Worm (Caenorhabditis elegans) whole organism, young adult: Measurements from ENCODE around the gene F18E9.3.

ENCODE experiments used
- B0019.2 ChIP-seq: fragments of 200-800 bp; sonication (Bioruptor generic); conservative IDR thresholded peaks from 2 replicates; pipeline ENCODE4 v1.3.6; 2022; ENCODE audit warnings: missing genetic modification reagents, missing genetic modification characterization, missing compliant biosample characterization
- F10E7.11 ChIP-seq: sonication (generic microtip); optimal IDR thresholded peaks from 2 replicates; lab custom pipeline; 2017; ENCODE audit warnings: mild to moderate bottlenecking, missing genetic modification characterization, moderate library complexity, missing compliant biosample characterization
- F22D6.2 ChIP-seq: sonication (generic microtip); optimal IDR thresholded peaks from 2 replicates; lab custom pipeline; 2016; ENCODE audit warnings: mild to moderate bottlenecking, missing genetic modification characterization, missing compliant biosample characterization
- F23B12.7 ChIP-seq: sonication (generic microtip); optimal IDR thresholded peaks from 2 replicates; lab custom pipeline; 2017; ENCODE audit warnings: missing genetic modification characterization, mild to moderate bottlenecking, missing compliant biosample characterization, antibody characterized with exemption, moderate library complexity; ENCODE audit not compliant: insufficient read depth
- F39B2.1 ChIP-seq: fragments of 200-800 bp; sonication (Bioruptor generic); IDR thresholded peaks from 2 replicates; pipeline ENCODE4 v1.3.6; 2022; ENCODE audit warnings: missing genetic modification reagents, missing genetic modification characterization, missing compliant biosample characterization
- F57C9.4 ChIP-seq: sonication (generic microtip); optimal IDR thresholded peaks from 2 replicates; lab custom pipeline; 2017; ENCODE audit warnings: mild to moderate bottlenecking, missing genetic modification characterization, missing compliant biosample characterization
- T26A5.8 ChIP-seq: sonication (generic microtip); optimal IDR thresholded peaks from 2 replicates; lab custom pipeline; 2016; ENCODE audit warnings: missing genetic modification characterization, missing compliant biosample characterization
- Y67H2A.10 ChIP-seq: fragments of 200-800 bp; sonication (Bioruptor generic); conservative IDR thresholded peaks from 2 replicates; pipeline ENCODE4 v1.3.6; 2022; ENCODE audit warnings: missing genetic modification reagents, missing genetic modification characterization, missing compliant biosample characterization
- ama-1 ChIP-seq, 3 experiments: fragments of 150-350 bp in 1 of 3; sonication (generic microtip) in 2 of 3; optimal IDR thresholded peaks; 2 replicates each; lab custom pipeline; 2014 to 2018; ENCODE audit warnings: missing biosample characterization in 2 of 3, missing genetic modification characterization in 2 of 3, missing genetic modification reagents in 2 of 3
- aptf-3 ChIP-seq: fragments of 200-800 bp; sonication (Bioruptor generic); IDR thresholded peaks from 2 replicates; pipeline ENCODE4 v1.3.6; 2022; ENCODE audit warnings: missing genetic modification characterization, missing compliant biosample characterization
- attf-6 ChIP-seq: fragments of 200-800 bp; sonication (Bioruptor generic); IDR thresholded peaks from 2 replicates; pipeline ENCODE4 v1.3.6; 2022; ENCODE audit warnings: missing genetic modification reagents, missing genetic modification characterization, missing compliant biosample characterization
- bed-1 ChIP-seq: fragments of 200-800 bp; sonication (Bioruptor generic); IDR thresholded peaks from 2 replicates; pipeline ENCODE4 v1.3.6; 2022; ENCODE audit warnings: missing genetic modification reagents, missing genetic modification characterization, missing compliant biosample characterization
- cebp-2 ChIP-seq: fragments of 200-800 bp; sonication (Bioruptor generic); IDR thresholded peaks from 2 replicates; pipeline ENCODE4 v1.3.6; 2022; ENCODE audit warnings: missing genetic modification characterization, missing compliant biosample characterization
- ceh-100 ChIP-seq: fragments of 200-800 bp; sonication (Bioruptor generic); IDR thresholded peaks from 2 replicates; pipeline ENCODE4 v1.3.6; 2022; ENCODE audit warnings: missing genetic modification reagents, missing genetic modification characterization, missing compliant biosample characterization
- fkh-3 ChIP-seq: sonication (generic microtip); optimal IDR thresholded peaks from 2 replicates; lab custom pipeline; 2016; ENCODE audit warnings: mild to moderate bottlenecking, missing genetic modification characterization, missing compliant biosample characterization
- hlh-26 ChIP-seq: fragments of 200-800 bp; sonication (Bioruptor generic); conservative IDR thresholded peaks from 2 replicates; pipeline ENCODE4 v1.3.6; 2022; ENCODE audit warnings: missing genetic modification reagents, missing genetic modification characterization, missing compliant biosample characterization
- hrde-1 ChIP-seq: sonication (generic microtip); optimal IDR thresholded peaks from 2 replicates; lab custom pipeline; 2016; ENCODE audit warnings: missing genetic modification characterization, mild to moderate bottlenecking, missing compliant biosample characterization, moderate library complexity, missing genotype, missing genetic modification reagents, borderline replicate concordance
- let-526 ChIP-seq: fragments of 200-800 bp; sonication (Bioruptor generic); IDR thresholded peaks from 2 replicates; pipeline ENCODE4 v1.3.6; 2022; ENCODE audit warnings: missing genetic modification reagents, missing genetic modification characterization, missing compliant biosample characterization
- let-607 ChIP-seq, 2 experiments: fragments of 200-800 bp in 1 of 2; sonication (Bioruptor generic) in 1 of 2; sonication (generic microtip) in 1 of 2; optimal IDR thresholded peaks; 2 replicates each; lab custom pipeline; 2016 to 2018; ENCODE audit warnings: mild to moderate bottlenecking in 2 of 2, missing compliant biosample characterization in 2 of 2, missing genetic modification characterization in 2 of 2, moderate library complexity in 2 of 2, missing genotype in 1 of 2
- lin-35 ChIP-seq, 3 experiments: fragments of 150-350 bp in 2 of 3; sonication (generic microtip) in 1 of 3; optimal IDR thresholded peaks; 2 replicates each; lab custom pipeline; 2014 to 2018; ENCODE audit warnings: missing biosample characterization in 3 of 3, missing genetic modification characterization in 3 of 3, missing genetic modification reagents in 3 of 3
- lin-54 ChIP-seq: fragments of 200-800 bp; sonication (Bioruptor generic); optimal IDR thresholded peaks from 2 replicates; lab custom pipeline; 2018; ENCODE audit warnings: mild to moderate bottlenecking, missing genetic modification characterization, missing compliant biosample characterization
- lsy-27 ChIP-seq: sonication (generic microtip); optimal IDR thresholded peaks from 2 replicates; lab custom pipeline; 2017; ENCODE audit warnings: missing genetic modification characterization, mild to moderate bottlenecking, missing compliant biosample characterization, antibody characterized with exemption, missing genotype, borderline replicate concordance; ENCODE audit not compliant: insufficient read depth
- madf-6 ChIP-seq: fragments of 200-800 bp; sonication (Bioruptor generic); IDR thresholded peaks from 2 replicates; pipeline ENCODE4 v1.3.6; 2022; ENCODE audit warnings: missing genetic modification reagents, missing genetic modification characterization, missing compliant biosample characterization
- mel-28 ChIP-seq: sonication (generic microtip); optimal IDR thresholded peaks from 2 replicates; lab custom pipeline; 2016; ENCODE audit warnings: borderline replicate concordance, mild to moderate bottlenecking, missing genetic modification characterization, missing compliant biosample characterization
- nhr-27 ChIP-seq: fragments of 200-800 bp; sonication (Bioruptor generic); optimal IDR thresholded peaks from 2 replicates; lab custom pipeline; 2018; ENCODE audit warnings: mild to moderate bottlenecking, missing genetic modification characterization, moderate library complexity, missing compliant biosample characterization
- repo-1 ChIP-seq: sonication (generic microtip); optimal IDR thresholded peaks from 2 replicates; lab custom pipeline; 2017; ENCODE audit warnings: mild to moderate bottlenecking, missing genetic modification characterization, missing compliant biosample characterization
- snpc-4 ChIP-seq, 5 experiments: fragments of 150-350 bp in 1 of 5; sonication (generic microtip) in 4 of 5; optimal IDR thresholded peaks; 2 replicates each; lab custom pipeline; 2014 to 2018; ENCODE audit warnings: missing genetic modification characterization in 5 of 5, missing biosample characterization in 3 of 5, antibody characterized with exemption in 2 of 5, mild to moderate bottlenecking in 2 of 5, missing compliant biosample characterization in 2 of 5, missing genotype in 2 of 5, moderate library complexity in 2 of 5, missing genetic modification reagents in 1 of 5
- tbp1 ChIP-seq: fragments of 200-800 bp; sonication (Bioruptor generic); optimal IDR thresholded peaks from 2 replicates; lab custom pipeline; 2018; ENCODE audit warnings: mild to moderate bottlenecking, missing genetic modification characterization, missing compliant biosample characterization
- tlf-1 ChIP-seq: fragments of 200-800 bp; sonication (Bioruptor generic); optimal IDR thresholded peaks from 2 replicates; lab custom pipeline; 2018; ENCODE audit warnings: mild to moderate bottlenecking, missing genetic modification characterization, missing compliant biosample characterization
- xnd-1 ChIP-seq: sonication (generic microtip); optimal IDR thresholded peaks from 2 replicates; lab custom pipeline; 2016; ENCODE audit warnings: missing genotype, missing genetic modification reagents, missing genetic modification characterization, missing compliant biosample characterization
- ztf-18 ChIP-seq: sonication (generic microtip); optimal IDR thresholded peaks from 2 replicates; lab custom pipeline; 2016; ENCODE audit warnings: missing genotype, mild to moderate bottlenecking, missing genetic modification characterization, missing compliant biosample characterization
- ztf-22 ChIP-seq: fragments of 200-800 bp; sonication (Bioruptor generic); optimal IDR thresholded peaks from 2 replicates; lab custom pipeline; 2018; ENCODE audit warnings: mild to moderate bottlenecking, missing genetic modification characterization, moderate library complexity, missing compliant biosample characterization
- ztf-25 ChIP-seq: fragments of 200-800 bp; sonication (Bioruptor generic); IDR thresholded peaks from 2 replicates; pipeline ENCODE4 v1.3.6; 2022; ENCODE audit warnings: missing genetic modification reagents, missing genetic modification characterization, missing compliant biosample characterization
- ztf-28 ChIP-seq: fragments of 200-800 bp; sonication (Bioruptor generic); IDR thresholded peaks from 2 replicates; pipeline ENCODE4 v1.3.6; 2022; ENCODE audit warnings: missing genetic modification reagents, missing genetic modification characterization, missing compliant biosample characterization
- ztf-6 ChIP-seq: fragments of 200-800 bp; sonication (Bioruptor generic); IDR thresholded peaks from 2 replicates; pipeline ENCODE4 v1.3.6; 2022; ENCODE audit warnings: missing genetic modification reagents, missing genetic modification characterization, missing compliant biosample characterization

Gene F18E9.3

ce11 chrX:8584825-8585384 is 1.0 kb upstream of the F18E9.3 start:
- TF ChIP-seq let-526 (GFP tag; lab: Robert Waterston, UW) (no peak), ama-1 (optimal IDR thresholded peaks at IDR 0.05; lab: Kevin White, UChicago) (no peak), ama-1 (GFP tag; optimal IDR thresholded peaks at IDR 0.05; lab: Kevin White, UChicago) (no peak), ztf-18 (tag; lab: Kevin White, UChicago) (no peak), bed-1 (GFP tag; lab: Robert Waterston, UW) (no peak), xnd-1 (tag; lab: Kevin White, UChicago) (no peak), F10E7.11 (tag; lab: Kevin White, UChicago) (no peak), mel-28 (no peak), F23B12.7 (tag; lab: Kevin White, UChicago) (no peak), F22D6.2 (no peak), attf-6 (GFP tag; lab: Robert Waterston, UW) (no peak), madf-6 (GFP tag; lab: Robert Waterston, UW) (no peak), B0019.2 (no peak)

DNA sequence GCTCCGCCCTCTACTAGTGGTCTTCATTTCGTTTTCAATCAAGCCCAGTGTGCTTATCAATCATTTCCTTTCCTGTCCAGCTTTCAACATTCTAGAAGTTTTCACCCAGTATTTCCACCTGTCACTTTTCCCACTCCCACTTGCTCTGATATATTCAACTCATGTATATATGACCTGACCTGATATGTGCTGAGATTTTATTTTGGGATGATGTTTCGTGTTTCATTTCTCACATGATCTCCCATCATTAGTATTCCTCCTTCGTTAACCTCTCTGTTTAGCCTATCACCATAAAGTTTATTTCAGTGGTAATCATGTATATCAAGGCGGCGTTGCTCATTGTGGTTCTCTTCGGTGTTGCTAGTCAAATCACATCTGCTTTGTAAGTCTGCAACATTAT is 6.9 kb downstream of the F18E9.3 start, which contains the start of gene nlp-7:
Gene nlp-7, plus strand, starts transcription at position 301 of the 400 bp plus-strand sequence.
- no peak for TF ChIP-seq ztf-6 (GFP tag; lab: Robert Waterston, UW)
- no peak for TF ChIP-seq T26A5.8
- TF ChIP-seq cebp-2 (GFP tag; lab: Robert Waterston, UW), result no peak
- no peak for TF ChIP-seq ztf-25 (GFP tag; lab: Robert Waterston, UW)
- TF ChIP-seq fkh-3 (tag; lab: Kevin White, UChicago), result no peak

DNA sequence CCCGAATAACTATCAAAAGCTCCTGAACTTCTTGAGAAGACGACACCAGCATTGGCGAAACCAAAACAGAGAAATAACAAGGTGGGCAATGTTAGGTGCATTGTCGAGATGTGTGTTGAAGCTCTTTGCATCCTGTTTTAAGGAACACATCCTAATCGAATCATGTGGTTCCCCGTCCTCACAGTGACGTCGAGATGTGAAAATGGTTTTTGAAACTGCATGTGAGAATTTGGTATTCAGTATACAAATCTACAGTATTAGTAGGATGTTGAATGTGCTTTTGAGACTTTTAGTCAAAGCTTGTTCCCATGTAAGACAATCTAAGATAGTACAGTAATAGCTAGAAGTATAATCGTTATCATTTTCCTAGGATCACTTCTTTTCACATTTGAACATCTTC is 11.7 kb downstream of the F18E9.3 start, which contains the start of gene F18E9.7:
Gene F18E9.7, minus strand, starts transcription at position 101 of the 400 bp plus-strand sequence.
- TF ChIP-seq hlh-26 (no peak), F39B2.1 (no peak), ztf-28 (GFP tag; lab: Robert Waterston, UW) (no peak), hrde-1 (tag; lab: Kevin White, UChicago) (no peak), tlf-1 (GFP tag; lab: Kevin White, UChicago) (no peak), lin-54 (GFP tag; lab: Kevin White, UChicago) (no peak), repo-1 (no peak), snpc-4 (GFP tag; optimal IDR thresholded peaks at IDR 0.05; lab: Kevin White, UChicago) (no peak), snpc-4 (tag; optimal IDR thresholded peaks at IDR 0.05; lab: Kevin White, UChicago) (no peak), ztf-22 (no peak), lin-35 (GFP tag; optimal IDR thresholded peaks at IDR 0.05; lab: Kevin White, UChicago) (no peak), Y67H2A.10 (GFP tag; lab: Robert Waterston, UW) (no peak), F57C9.4 (tag; lab: Kevin White, UChicago) (no peak), lsy-27 (tag; lab: Kevin White, UChicago) (no peak), fkh-3 (tag; lab: Kevin White, UChicago) (no peak), ceh-100 (GFP tag; lab: Robert Waterston, UW) (no peak), let-607 (tag; optimal IDR thresholded peaks at IDR 0.05; lab: Kevin White, UChicago) (no peak), tbp1 (GFP tag; lab: Kevin White, UChicago) (no peak), nhr-27 (tag; lab: Kevin White, UChicago) (no peak), aptf-3 (no peak)
